Worm (Caenorhabditis elegans): ENCODE data around the gene R11D1.13.

DNA sequence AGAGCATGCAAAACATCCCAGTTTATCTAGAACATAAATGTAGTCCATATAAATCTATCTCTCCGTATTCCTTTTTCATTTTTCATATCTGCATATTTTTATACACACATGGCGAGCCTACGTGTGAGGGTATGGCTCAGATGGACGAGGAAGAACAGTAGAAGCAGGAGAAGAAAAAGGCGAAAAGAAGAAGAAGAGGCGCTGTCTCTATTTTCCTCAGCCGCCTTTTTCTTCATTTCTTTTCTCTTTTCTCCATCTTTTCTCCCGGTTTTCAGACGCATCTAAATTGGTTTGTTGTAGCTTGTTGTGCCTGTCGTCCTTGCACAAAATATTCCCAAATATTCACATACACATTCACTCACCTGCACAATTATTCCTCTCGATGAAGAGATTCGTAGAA is 31.0 kb upstream of the R11D1.13 start, which contains the start of gene K10C8.4:
- TF ChIP-seq nhr-19 (GFP tag; conservative IDR thresholded peaks at IDR 0.05) (no peak), pqm-1 (tag; optimal IDR thresholded peaks at IDR 0.05) (no peak)
